Fruit fly (Drosophila melanogaster) whole organism, pupa: ENCODE measurements around the gene Raf.

Source experiments
- CG10348 ChIP-seq: fragments of 200-800 bp; sonication (Bioruptor generic); IDR thresholded peaks from 2 replicates; pipeline ENCODE4 v1.3.6; 2022; ENCODE audit warnings: missing biosample characterization, missing genetic modification characterization
- CG12605 ChIP-seq: fragments of 200-800 bp; sonication (Bioruptor generic); IDR thresholded peaks from 2 replicates; pipeline ENCODE4 v1.3.6; 2022; ENCODE audit warnings: missing biosample characterization, missing genetic modification characterization
- CG14655 ChIP-seq: fragments of 200-800 bp; sonication (Bioruptor generic); optimal IDR thresholded peaks from 3 replicates; lab custom pipeline; 2017; ENCODE audit warnings: mild to moderate bottlenecking, missing biosample characterization, missing genetic modification reagents, missing genetic modification characterization
- Pif1B ChIP-seq: fragments of 200-800 bp; sonication (Bioruptor generic); optimal IDR thresholded peaks from 3 replicates; lab custom pipeline; 2016; ENCODE audit warnings: missing biosample characterization, missing genetic modification characterization
- rn ChIP-seq: fragments of 200-800 bp; sonication (Bioruptor generic); IDR thresholded peaks from 2 replicates; pipeline ENCODE4 v1.3.6; 2022; ENCODE audit warnings: missing biosample characterization, missing genetic modification characterization

dm6 chrX:2362414-2362813 lies 67.1 kb downstream of the Raf start:
- TF ChIP-seq CG12605 (no peak), rn (GFP tag; lab: Robert Waterston, UW) (no peak), Pif1B (GFP tag; lab: Kevin White, UChicago) (no peak), CG14655 (GFP tag; lab: Kevin White, UChicago) (no peak), CG10348 (GFP tag; lab: Robert Waterston, UW) (no peak)
